Worm (Caenorhabditis elegans) whole organism, young adult: Measurements from ENCODE around the gene K06H7.8.

ENCODE experiments used
- B0019.2 ChIP-seq: fragments of 200-800 bp; sonication (Bioruptor generic); conservative IDR thresholded peaks from 2 replicates; pipeline ENCODE4 v1.3.6; 2022; ENCODE audit warnings: missing genetic modification reagents, missing genetic modification characterization, missing compliant biosample characterization
- B0035.1 ChIP-seq: sonication (generic microtip); optimal IDR thresholded peaks from 2 replicates; lab custom pipeline; 2016; ENCODE audit warnings: missing genetic modification characterization, mild to moderate bottlenecking, missing compliant biosample characterization, missing genotype, missing genetic modification reagents
- C06A6.2 ChIP-seq: fragments of 200-800 bp; sonication (Bioruptor generic); conservative IDR thresholded peaks from 2 replicates; pipeline ENCODE4 v1.3.6; 2022; ENCODE audit warnings: missing genetic modification characterization, missing compliant biosample characterization
- C17E4.6 ChIP-seq: fragments of 200-800 bp; sonication (Bioruptor generic); IDR thresholded peaks from 2 replicates; pipeline ENCODE4 v1.3.6; 2022; ENCODE audit warnings: missing genetic modification reagents, missing genetic modification characterization, missing compliant biosample characterization
- D2030.7 ChIP-seq: fragments of 200-800 bp; sonication (Bioruptor generic); IDR thresholded peaks from 2 replicates; pipeline ENCODE4 v1.3.6; 2022; ENCODE audit warnings: missing genetic modification reagents, missing genetic modification characterization, missing compliant biosample characterization
- F22D6.2 ChIP-seq: sonication (generic microtip); optimal IDR thresholded peaks from 2 replicates; lab custom pipeline; 2016; ENCODE audit warnings: mild to moderate bottlenecking, missing genetic modification characterization, missing compliant biosample characterization
- F23B12.7 ChIP-seq: sonication (generic microtip); optimal IDR thresholded peaks from 2 replicates; lab custom pipeline; 2017; ENCODE audit warnings: missing genetic modification characterization, mild to moderate bottlenecking, missing compliant biosample characterization, antibody characterized with exemption, moderate library complexity; ENCODE audit not compliant: insufficient read depth
- F37B4.10 ChIP-seq: fragments of 200-800 bp; sonication (Bioruptor generic); IDR thresholded peaks from 2 replicates; pipeline ENCODE4 v1.3.6; 2022; ENCODE audit warnings: missing genetic modification characterization, missing compliant biosample characterization
- F57A8.1 ChIP-seq: fragments of 200-800 bp; sonication (Bioruptor generic); optimal IDR thresholded peaks from 2 replicates; lab custom pipeline; 2018; ENCODE audit warnings: mild to moderate bottlenecking, missing genetic modification characterization, moderate library complexity, missing compliant biosample characterization
- T07F8.4 ChIP-seq: sonication (generic microtip); optimal IDR thresholded peaks from 2 replicates; lab custom pipeline; 2016; ENCODE audit warnings: mild to moderate bottlenecking, missing genetic modification characterization, moderate library complexity, missing compliant biosample characterization
- Y56A3A.18 ChIP-seq: fragments of 200-800 bp; sonication (Bioruptor generic); IDR thresholded peaks from 2 replicates; pipeline ENCODE4 v1.3.6; 2022; ENCODE audit warnings: missing genetic modification reagents, missing genetic modification characterization, missing compliant biosample characterization
- Y79H2A.3 ChIP-seq: fragments of 200-800 bp; sonication (Bioruptor generic); conservative IDR thresholded peaks from 2 replicates; pipeline ENCODE4 v1.3.6; 2022; ENCODE audit warnings: missing genetic modification reagents, missing genetic modification characterization, missing compliant biosample characterization
- aptf-2 ChIP-seq: fragments of 200-800 bp; sonication (Bioruptor generic); conservative IDR thresholded peaks from 2 replicates; pipeline ENCODE4 v1.3.6; 2022; ENCODE audit warnings: missing genetic modification reagents, missing genetic modification characterization, missing compliant biosample characterization
- attf-5 ChIP-seq: fragments of 200-800 bp; sonication (Bioruptor generic); optimal IDR thresholded peaks from 2 replicates; lab custom pipeline; 2018; ENCODE audit warnings: mild to moderate bottlenecking, missing genetic modification characterization, missing compliant biosample characterization
- attf-6 ChIP-seq: fragments of 200-800 bp; sonication (Bioruptor generic); IDR thresholded peaks from 2 replicates; pipeline ENCODE4 v1.3.6; 2022; ENCODE audit warnings: missing genetic modification reagents, missing genetic modification characterization, missing compliant biosample characterization
- ceh-27 ChIP-seq: fragments of 200-800 bp; sonication (Bioruptor generic); optimal IDR thresholded peaks from 2 replicates; lab custom pipeline; 2018; ENCODE audit warnings: mild to moderate bottlenecking, missing genetic modification characterization, moderate library complexity, missing compliant biosample characterization
- ceh-91 ChIP-seq: fragments of 200-800 bp; sonication (Bioruptor generic); IDR thresholded peaks from 2 replicates; pipeline ENCODE4 v1.3.6; 2022; ENCODE audit warnings: missing genetic modification reagents, missing genetic modification characterization, missing compliant biosample characterization
- chd-7 ChIP-seq: sonication (generic microtip); optimal IDR thresholded peaks from 2 replicates; lab custom pipeline; 2016; ENCODE audit warnings: mild to moderate bottlenecking, missing genetic modification characterization, moderate library complexity, missing compliant biosample characterization
- die-1 ChIP-seq: sonication (generic microtip); optimal IDR thresholded peaks from 2 replicates; lab custom pipeline; 2016; ENCODE audit warnings: missing genotype, mild to moderate bottlenecking, missing genetic modification characterization, missing compliant biosample characterization
- dox-1 ChIP-seq: fragments of 200-800 bp; sonication (Bioruptor generic); IDR thresholded peaks from 2 replicates; pipeline ENCODE4 v1.3.6; 2022; ENCODE audit warnings: missing genetic modification reagents, missing genetic modification characterization, missing compliant biosample characterization
- gei-17 ChIP-seq: fragments of 200-800 bp; sonication (Bioruptor generic); optimal IDR thresholded peaks from 2 replicates; lab custom pipeline; 2018; ENCODE audit warnings: mild to moderate bottlenecking, missing genetic modification characterization, missing compliant biosample characterization
- him-1 ChIP-seq: sonication (generic microtip); optimal IDR thresholded peaks from 2 replicates; lab custom pipeline; 2016; ENCODE audit warnings: missing genotype, missing genetic modification reagents, missing genetic modification characterization, missing compliant biosample characterization
- hrde-1 ChIP-seq: sonication (generic microtip); optimal IDR thresholded peaks from 2 replicates; lab custom pipeline; 2016; ENCODE audit warnings: missing genetic modification characterization, mild to moderate bottlenecking, missing compliant biosample characterization, moderate library complexity, missing genotype, missing genetic modification reagents, borderline replicate concordance
- hsf-1 ChIP-seq: fragments of 200-800 bp; sonication (Bioruptor generic); IDR thresholded peaks from 2 replicates; pipeline ENCODE4 v1.3.6; 2022; ENCODE audit warnings: missing genetic modification reagents, missing genetic modification characterization, missing compliant biosample characterization
- let-607 ChIP-seq, 2 experiments: fragments of 200-800 bp in 1 of 2; sonication (Bioruptor generic) in 1 of 2; sonication (generic microtip) in 1 of 2; optimal IDR thresholded peaks; 2 replicates each; lab custom pipeline; 2016 to 2018; ENCODE audit warnings: mild to moderate bottlenecking in 2 of 2, missing compliant biosample characterization in 2 of 2, missing genetic modification characterization in 2 of 2, moderate library complexity in 2 of 2, missing genotype in 1 of 2
- lin-26 ChIP-seq: fragments of 200-800 bp; sonication (Bioruptor generic); IDR thresholded peaks from 2 replicates; pipeline ENCODE4 v1.3.6; 2022; ENCODE audit warnings: missing genetic modification reagents, missing genetic modification characterization, missing compliant biosample characterization
- madf-3 ChIP-seq: fragments of 200-800 bp; sonication (Bioruptor generic); IDR thresholded peaks from 2 replicates; pipeline ENCODE4 v1.3.6; 2022; ENCODE audit warnings: missing genetic modification reagents, missing genetic modification characterization, missing compliant biosample characterization
- madf-6 ChIP-seq: fragments of 200-800 bp; sonication (Bioruptor generic); IDR thresholded peaks from 2 replicates; pipeline ENCODE4 v1.3.6; 2022; ENCODE audit warnings: missing genetic modification reagents, missing genetic modification characterization, missing compliant biosample characterization
- madf-8 ChIP-seq: fragments of 200-800 bp; sonication (Bioruptor generic); conservative IDR thresholded peaks from 2 replicates; pipeline ENCODE4 v1.3.6; 2022; ENCODE audit warnings: missing genetic modification reagents, missing genetic modification characterization, missing compliant biosample characterization
- mes-4 ChIP-seq: sonication (generic microtip); optimal IDR thresholded peaks from 2 replicates; lab custom pipeline; 2016; ENCODE audit warnings: missing genotype, missing genetic modification characterization, missing compliant biosample characterization
- nfya-2 ChIP-seq: fragments of 200-800 bp; sonication (Bioruptor generic); IDR thresholded peaks from 2 replicates; pipeline ENCODE4 v1.3.6; 2022; ENCODE audit warnings: missing genetic modification reagents, missing genetic modification characterization, missing compliant biosample characterization
- nhr-27 ChIP-seq: fragments of 200-800 bp; sonication (Bioruptor generic); optimal IDR thresholded peaks from 2 replicates; lab custom pipeline; 2018; ENCODE audit warnings: mild to moderate bottlenecking, missing genetic modification characterization, moderate library complexity, missing compliant biosample characterization
- nhr-80 ChIP-seq: sonication (generic microtip); optimal IDR thresholded peaks from 2 replicates; lab custom pipeline; 2016; ENCODE audit warnings: missing genetic modification characterization, missing compliant biosample characterization
- rec-8 ChIP-seq, 2 experiments: sonication (generic microtip); optimal IDR thresholded peaks; 2 replicates each; lab custom pipeline; 2016; ENCODE audit warnings: mild to moderate bottlenecking in 2 of 2, missing genetic modification characterization in 2 of 2, missing genetic modification reagents in 2 of 2, missing genotype in 2 of 2, missing biosample characterization in 1 of 2, missing compliant biosample characterization in 1 of 2, moderate library complexity in 1 of 2
- rpc-1 ChIP-seq, 2 experiments: fragments of 150-350 bp in 1 of 2; sonication (generic microtip) in 1 of 2; optimal IDR thresholded peaks; 2 replicates each; lab custom pipeline; 2014 to 2018; ENCODE audit warnings: missing biosample characterization in 1 of 2, missing genetic modification characterization in 1 of 2, missing genetic modification reagents in 1 of 2, missing genotype in 1 of 2
- sdz-38 ChIP-seq: sonication (generic microtip); optimal IDR thresholded peaks from 2 replicates; lab custom pipeline; 2016; ENCODE audit warnings: missing genotype, missing genetic modification characterization, missing compliant biosample characterization
- sea-2 ChIP-seq: fragments of 200-800 bp; sonication (Bioruptor generic); IDR thresholded peaks from 2 replicates; pipeline ENCODE4 v1.3.6; 2022; ENCODE audit warnings: missing genetic modification characterization, missing compliant biosample characterization
- snpc-1.1 ChIP-seq: sonication (generic microtip); optimal IDR thresholded peaks from 2 replicates; lab custom pipeline; 2017; ENCODE audit warnings: missing genetic modification characterization, mild to moderate bottlenecking, missing compliant biosample characterization, antibody characterized with exemption, moderate library complexity, missing genotype, missing genetic modification reagents; ENCODE audit not compliant: insufficient read depth
- snpc-4 ChIP-seq, 5 experiments: fragments of 150-350 bp in 1 of 5; sonication (generic microtip) in 4 of 5; optimal IDR thresholded peaks; 2 replicates each; lab custom pipeline; 2014 to 2018; ENCODE audit warnings: missing genetic modification characterization in 5 of 5, missing biosample characterization in 3 of 5, antibody characterized with exemption in 2 of 5, mild to moderate bottlenecking in 2 of 5, missing compliant biosample characterization in 2 of 5, missing genotype in 2 of 5, moderate library complexity in 2 of 5, missing genetic modification reagents in 1 of 5
- unc-130 ChIP-seq: sonication (generic microtip); optimal IDR thresholded peaks from 2 replicates; lab custom pipeline; 2016; ENCODE audit warnings: missing genetic modification reagents, missing genetic modification characterization, missing compliant biosample characterization
- zim-3 ChIP-seq: sonication (generic microtip); optimal IDR thresholded peaks from 2 replicates; lab custom pipeline; 2017; ENCODE audit warnings: mild to moderate bottlenecking, missing genetic modification characterization, moderate library complexity, missing compliant biosample characterization
- ztf-3 ChIP-seq: fragments of 200-800 bp; sonication (Bioruptor generic); optimal IDR thresholded peaks from 2 replicates; lab custom pipeline; 2018; ENCODE audit warnings: mild to moderate bottlenecking, missing genetic modification characterization, missing compliant biosample characterization

The K06H7.8 gene

DNA sequence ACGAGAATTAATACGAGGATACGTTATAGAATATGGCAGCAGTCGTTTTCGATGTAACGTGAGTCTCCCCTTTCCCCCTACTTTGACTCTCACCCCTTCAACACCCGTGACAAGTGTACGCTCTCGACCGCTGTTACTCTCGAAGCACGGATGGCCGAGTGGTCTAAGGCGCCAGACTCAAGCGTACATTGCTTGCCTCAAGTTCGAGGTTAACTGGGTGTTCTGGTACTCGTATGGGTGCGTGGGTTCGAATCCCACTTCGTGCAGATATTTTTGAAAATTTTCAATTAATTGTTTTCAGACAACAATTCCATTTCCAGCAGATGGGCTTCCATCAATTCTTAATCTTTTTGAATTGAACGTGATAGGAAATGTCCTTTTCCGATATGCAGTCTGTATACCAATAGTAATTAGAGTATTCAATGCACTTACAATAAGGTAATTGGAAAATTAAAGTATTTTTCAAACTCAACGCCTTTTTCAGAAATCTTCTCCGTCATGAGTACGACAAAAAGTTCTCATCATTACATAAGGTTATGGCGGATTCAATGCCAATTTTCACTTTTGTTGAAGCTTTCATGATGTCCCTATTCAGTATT, 11.5 kb upstream of the K06H7.8 start (continued):
- TF ChIP-seq sdz-38 (tag; lab: Kevin White, UChicago) (no peak), D2030.7 (peak; percentile 83), B0035.1 (tag; lab: Kevin White, UChicago) (peak; percentile 62), sea-2 (GFP tag; lab: Robert Waterston, UW) (peak; percentile 79; the same call in 1 of the 2 replicates), chd-7 (tag; lab: Kevin White, UChicago) (peak; percentile 81), madf-6 (GFP tag; lab: Robert Waterston, UW) (peak; percentile 72), B0019.2 (GFP tag; lab: Robert Waterston, UW) (0 out of 2 replicates have a peak, but pooled peaks have one; percentile 46), nhr-27 (tag; lab: Kevin White, UChicago) (no peak), him-1 (tag; lab: Kevin White, UChicago) (peak; percentile 100), attf-5 (GFP tag; lab: Kevin White, UChicago) (peak; percentile 63), zim-3 (tag; lab: Kevin White, UChicago) (peak; percentile 88), die-1 (tag; lab: Kevin White, UChicago) (peak; percentile 92), nfya-2 (GFP tag; lab: Robert Waterston, UW) (0 out of 2 replicates have a peak, but pooled peaks have one; percentile 20), lin-26 (peak; percentile 95), aptf-2 (GFP tag; lab: Robert Waterston, UW) (no peak)

DNA sequence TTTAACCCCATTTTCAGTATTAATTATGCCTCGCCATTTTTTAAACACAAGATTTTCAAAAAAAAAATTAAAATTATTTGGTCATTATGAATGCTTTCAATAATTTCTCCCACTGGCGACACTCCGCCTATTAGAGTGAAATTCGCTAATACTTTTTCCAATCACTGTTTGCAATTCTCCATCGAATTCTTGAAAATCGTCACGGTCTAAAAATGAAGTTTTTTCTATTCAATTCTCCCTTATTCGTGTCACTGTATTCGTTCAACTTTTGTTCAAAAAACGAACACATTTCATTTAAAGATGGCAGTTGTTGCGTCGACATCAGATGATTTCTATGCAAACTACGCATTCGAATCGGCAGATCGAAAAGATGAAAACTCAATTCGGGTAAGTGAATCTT, 10.5 kb upstream of the K06H7.8 start, which contains the start of gene C14B9.3:
Gene C14B9.3 (plus strand): TSS at position 301 of the 400 bp plus-strand sequence.
- TF ChIP-seq him-1 (tag; lab: Kevin White, UChicago), result no peak
- no peak for TF ChIP-seq T07F8.4
- TF ChIP-seq F57A8.1 (GFP tag; lab: Kevin White, UChicago), result no peak
- TF ChIP-seq rec-8 (tag; optimal IDR thresholded peaks at IDR 0.05; lab: Kevin White, UChicago), result no peak
- TF ChIP-seq F23B12.7 (tag; lab: Kevin White, UChicago), result no peak
- TF ChIP-seq madf-6 (GFP tag; lab: Robert Waterston, UW), result no peak
- TF ChIP-seq snpc-4 (GFP tag; optimal IDR thresholded peaks at IDR 0.05; lab: Kevin White, UChicago), result no peak
- no peak for TF ChIP-seq snpc-4 (tag; optimal IDR thresholded peaks at IDR 0.05; lab: Kevin White, UChicago)
- TF ChIP-seq, all 124 proteins: peak for 0

- TF ChIP-seq F22D6.2 (tag; lab: Kevin White, UChicago) (no peak), Y56A3A.18 (GFP tag; lab: Robert Waterston, UW) (no peak), madf-3 (GFP tag; lab: Robert Waterston, UW) (no peak), unc-130 (GFP tag; lab: Kevin White, UChicago) (no peak), snpc-4 (GFP tag; optimal IDR thresholded peaks at IDR 0.05; lab: Kevin White, UChicago) (no peak), snpc-4 (tag; optimal IDR thresholded peaks at IDR 0.05; lab: Kevin White, UChicago) (peak in 2 of 4 experiments; percentile 38 to 57), Y79H2A.3 (GFP tag; lab: Robert Waterston, UW) (no peak), ceh-91 (GFP tag; lab: Robert Waterston, UW) (no peak), F37B4.10 (GFP tag; lab: Robert Waterston, UW) (no peak), nfya-2 (GFP tag; lab: Robert Waterston, UW) (no peak), hrde-1 (tag; lab: Kevin White, UChicago) (no peak), C17E4.6 (GFP tag; lab: Robert Waterston, UW) (no peak), gei-17 (GFP tag; lab: Kevin White, UChicago) (no peak), snpc-1.1 (tag; lab: Kevin White, UChicago) (no peak), attf-6 (GFP tag; lab: Robert Waterston, UW) (no peak), ztf-3 (GFP tag; lab: Kevin White, UChicago) (no peak), hsf-1 (no peak), rpc-1 (optimal IDR thresholded peaks at IDR 0.05; lab: Kevin White, UChicago) (peak; percentile 71), rpc-1 (tag; optimal IDR thresholded peaks at IDR 0.05; lab: Kevin White, UChicago) (peak; percentile 82), let-607 (tag; optimal IDR thresholded peaks at IDR 0.05; lab: Kevin White, UChicago) (no peak), madf-8 (GFP tag; lab: Robert Waterston, UW) (no peak), mes-4 (tag; lab: Kevin White, UChicago) (no peak), C06A6.2 (GFP tag; lab: Robert Waterston, UW) (no peak), nhr-80 (tag; lab: Kevin White, UChicago) (peak; percentile 27), chd-7 (tag; lab: Kevin White, UChicago) (peak; percentile 35), ceh-27 (GFP tag; lab: Kevin White, UChicago) (peak; percentile 59), dox-1 (GFP tag; lab: Robert Waterston, UW) (peak; percentile 50)
Observed at ce11 chrIII:8106476-8106875, 8.5 kb upstream of the K06H7.8 start.
